Worm (Caenorhabditis elegans) whole organism, L2 larva: Measurements from ENCODE around the gene F20D6.11.

ENCODE experiments used
- C34F6.9 ChIP-seq: fragments of 150-350 bp; optimal IDR thresholded peaks from 2 replicates; lab custom pipeline; 2014; ENCODE audit warnings: missing biosample characterization, missing genetic modification characterization
- Y55F3AM.14 ChIP-seq: fragments of 200-800 bp; sonication (Bioruptor generic); optimal IDR thresholded peaks from 2 replicates; lab custom pipeline; 2018; ENCODE audit warnings: mild to moderate bottlenecking, missing genetic modification characterization, missing compliant biosample characterization
- ZK546.5 ChIP-seq: sonication (generic microtip); optimal IDR thresholded peaks from 2 replicates; lab custom pipeline; 2017; ENCODE audit warnings: missing biosample characterization, missing genetic modification characterization
- aly-2 ChIP-seq: fragments of 150-350 bp; optimal IDR thresholded peaks from 2 replicates; lab custom pipeline; 2014; ENCODE audit warnings: missing biosample characterization, missing genetic modification characterization
- ama-1 ChIP-seq: fragments of 150-350 bp; optimal IDR thresholded peaks from 2 replicates; lab custom pipeline; 2018; ENCODE audit warnings: inconsistent platforms
- crh-2 ChIP-seq: sonication (generic microtip); optimal IDR thresholded peaks from 2 replicates; lab custom pipeline; 2017; ENCODE audit warnings: missing biosample characterization, missing genetic modification characterization
- dmd-4 ChIP-seq: sonication (generic microtip); optimal IDR thresholded peaks from 2 replicates; lab custom pipeline; 2017; ENCODE audit warnings: missing biosample characterization, missing genetic modification characterization
- elt-1 ChIP-seq: fragments of 150-350 bp; optimal IDR thresholded peaks from 2 replicates; lab custom pipeline; 2014; ENCODE audit warnings: missing biosample characterization, missing genetic modification characterization
- fos-1 ChIP-seq: fragments of 150-350 bp; optimal IDR thresholded peaks from 2 replicates; lab custom pipeline; 2014; ENCODE audit warnings: missing biosample characterization, missing genetic modification characterization
- gmeb-1 ChIP-seq: fragments of 150-350 bp; optimal IDR thresholded peaks from 2 replicates; lab custom pipeline; 2014; ENCODE audit warnings: missing biosample characterization, missing genetic modification characterization
- lin-11 ChIP-seq: fragments of 150-350 bp; sonication (generic microtip); optimal IDR thresholded peaks from 2 replicates; lab custom pipeline; 2014; ENCODE audit warnings: missing biosample characterization, missing genetic modification characterization, inconsistent platforms, mixed read lengths
- lsy-2 ChIP-seq, 2 experiments: fragments of 150-350 bp in 1 of 2; sonication (generic microtip) in 1 of 2; optimal IDR thresholded peaks; 2 replicates each; lab custom pipeline; 2014 to 2017; ENCODE audit warnings: missing biosample characterization in 2 of 2, missing genetic modification characterization in 2 of 2
- mab-5 ChIP-seq: fragments of 150-350 bp; optimal IDR thresholded peaks from 2 replicates; lab custom pipeline; 2014; ENCODE audit warnings: missing biosample characterization, missing genetic modification characterization
- mbf-1 ChIP-seq: sonication (generic microtip); optimal IDR thresholded peaks from 2 replicates; lab custom pipeline; 2017; ENCODE audit warnings: missing biosample characterization, missing genetic modification characterization
- nhr-10 ChIP-seq: sonication (generic microtip); optimal IDR thresholded peaks from 2 replicates; lab custom pipeline; 2017; ENCODE audit warnings: missing biosample characterization, missing genetic modification characterization
- nhr-11 ChIP-seq: fragments of 150-350 bp; optimal IDR thresholded peaks from 2 replicates; lab custom pipeline; 2014; ENCODE audit warnings: missing biosample characterization, missing genetic modification characterization
- nhr-129 ChIP-seq: fragments of 150-350 bp; optimal IDR thresholded peaks from 2 replicates; lab custom pipeline; 2014; ENCODE audit warnings: missing biosample characterization, missing genetic modification characterization
- nhr-21 ChIP-seq: fragments of 150-350 bp; optimal IDR thresholded peaks from 2 replicates; lab custom pipeline; 2014; ENCODE audit warnings: missing biosample characterization, missing genetic modification characterization
- nhr-237 ChIP-seq: fragments of 150-350 bp; optimal IDR thresholded peaks from 2 replicates; lab custom pipeline; 2014; ENCODE audit warnings: missing biosample characterization, missing genetic modification characterization
- nhr-25 ChIP-seq: fragments of 150-350 bp; sonication (generic microtip); optimal IDR thresholded peaks from 3 replicates; lab custom pipeline; 2014; ENCODE audit warnings: missing biosample characterization, missing genetic modification characterization
- nhr-6 ChIP-seq: fragments of 150-350 bp; optimal IDR thresholded peaks from 2 replicates; lab custom pipeline; 2014; ENCODE audit warnings: missing biosample characterization, missing genetic modification characterization
- nhr-77 ChIP-seq: fragments of 150-350 bp; optimal IDR thresholded peaks from 2 replicates; lab custom pipeline; 2014; ENCODE audit warnings: missing biosample characterization, missing genetic modification characterization
- sem-4 ChIP-seq: fragments of 150-350 bp; optimal IDR thresholded peaks from 2 replicates; lab custom pipeline; 2014; ENCODE audit warnings: missing biosample characterization, missing genetic modification reagents, missing genetic modification characterization
- sma-9 ChIP-seq, 2 experiments: fragments of 150-350 bp in 1 of 2; sonication (generic microtip) in 1 of 2; optimal IDR thresholded peaks; 2 replicates each; lab custom pipeline; 2014 to 2016; ENCODE audit warnings: missing genetic modification characterization in 2 of 2, mild to moderate bottlenecking in 1 of 2, missing biosample characterization in 1 of 2, missing compliant biosample characterization in 1 of 2, missing genetic modification reagents in 1 of 2, moderate library complexity in 1 of 2
- snpc-4 ChIP-seq: fragments of 150-350 bp; optimal IDR thresholded peaks from 2 replicates; lab custom pipeline; 2014; ENCODE audit warnings: missing biosample characterization, missing genetic modification characterization
- unc-55 ChIP-seq: fragments of 150-350 bp; sonication (generic microtip); optimal IDR thresholded peaks from 3 replicates; lab custom pipeline; 2014; ENCODE audit warnings: missing biosample characterization, missing genetic modification reagents, missing genetic modification characterization
- zag-1 ChIP-seq: fragments of 150-350 bp; optimal IDR thresholded peaks from 2 replicates; lab custom pipeline; 2014; ENCODE audit warnings: missing biosample characterization, missing genetic modification characterization
- ztf-1 ChIP-seq: fragments of 200-800 bp; sonication (Bioruptor generic); conservative IDR thresholded peaks from 2 replicates; pipeline ENCODE4 v1.3.6; 2022; ENCODE audit warnings: missing genetic modification characterization, missing compliant biosample characterization
- ztf-11 ChIP-seq: sonication (generic microtip); optimal IDR thresholded peaks from 2 replicates; lab custom pipeline; 2017; ENCODE audit warnings: missing biosample characterization, missing genetic modification characterization
- ztf-4 ChIP-seq: fragments of 150-350 bp; optimal IDR thresholded peaks from 2 replicates; lab custom pipeline; 2014; ENCODE audit warnings: missing biosample characterization, missing genetic modification characterization

The F20D6.11 gene

DNA sequence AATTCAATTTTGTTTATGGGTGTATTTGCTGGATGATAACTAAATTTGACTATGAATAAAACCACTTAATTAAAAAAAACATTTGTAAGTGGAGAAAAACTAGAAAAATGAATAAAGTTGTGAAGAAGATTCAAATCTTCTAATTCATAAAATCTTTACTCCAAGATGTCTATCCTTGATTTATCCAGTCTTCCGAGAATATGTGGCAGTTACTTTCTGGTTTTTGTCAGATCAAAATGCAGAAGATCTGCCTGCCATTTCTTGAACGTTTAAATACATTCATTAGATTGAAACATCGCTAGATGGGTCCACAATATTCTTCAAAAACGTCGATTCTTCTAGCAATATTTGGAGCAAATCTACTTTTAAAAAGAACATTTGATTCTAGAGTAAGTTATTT lies 13.2 kb downstream of the F20D6.11 start, which contains the start of gene F20D6.2:
TSS of gene F20D6.2 (plus strand) at position 301 of the 400 bp plus-strand sequence.
- TF ChIP-seq aly-2 (tag; lab: Kevin White, UChicago) (no peak), nhr-21 (tag; lab: Kevin White, UChicago) (no peak), nhr-11 (no peak), nhr-25 (no peak), ama-1 (lab: Kevin White, UChicago) (no peak), snpc-4 (no peak), C34F6.9 (no peak), gmeb-1 (tag; lab: Kevin White, UChicago) (no peak), unc-55 (GFP tag; lab: Kevin White, UChicago) (no peak), ztf-11 (no peak), fos-1 (tag; lab: Kevin White, UChicago) (no peak)

DNA sequence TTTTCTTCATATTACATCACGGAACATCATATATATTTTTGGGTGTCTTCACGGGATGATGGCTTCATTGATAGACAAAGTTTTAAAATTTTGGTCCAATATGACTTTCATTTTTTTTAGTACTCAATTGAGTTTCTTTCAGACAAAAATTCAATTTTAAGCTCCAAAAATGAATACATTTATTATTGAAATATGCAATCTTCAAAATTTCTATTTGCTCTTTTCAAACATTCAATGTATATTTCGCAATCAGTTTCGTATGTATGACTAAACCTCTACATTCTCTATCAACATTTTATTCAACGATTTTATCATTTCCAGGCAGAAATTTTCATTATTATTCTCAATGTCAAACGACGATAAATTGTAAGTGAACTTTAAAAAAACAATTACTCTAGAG lies 15.5 kb downstream of the F20D6.11 start, which contains the start of gene srp-8:
TSS of gene srp-8 (plus strand) at position 301 of the 400 bp plus-strand sequence.
- TF ChIP-seq dmd-4 (tag; lab: Kevin White, UChicago) = no peak
- no peak for TF ChIP-seq elt-1
- TF ChIP-seq Y55F3AM.14 (GFP tag; lab: Kevin White, UChicago) = no peak
- no peak for TF ChIP-seq zag-1 (tag; lab: Kevin White, UChicago)
- TF ChIP-seq nhr-237 = no peak
- TF ChIP-seq nhr-6 (tag; lab: Kevin White, UChicago) = no peak

DNA sequence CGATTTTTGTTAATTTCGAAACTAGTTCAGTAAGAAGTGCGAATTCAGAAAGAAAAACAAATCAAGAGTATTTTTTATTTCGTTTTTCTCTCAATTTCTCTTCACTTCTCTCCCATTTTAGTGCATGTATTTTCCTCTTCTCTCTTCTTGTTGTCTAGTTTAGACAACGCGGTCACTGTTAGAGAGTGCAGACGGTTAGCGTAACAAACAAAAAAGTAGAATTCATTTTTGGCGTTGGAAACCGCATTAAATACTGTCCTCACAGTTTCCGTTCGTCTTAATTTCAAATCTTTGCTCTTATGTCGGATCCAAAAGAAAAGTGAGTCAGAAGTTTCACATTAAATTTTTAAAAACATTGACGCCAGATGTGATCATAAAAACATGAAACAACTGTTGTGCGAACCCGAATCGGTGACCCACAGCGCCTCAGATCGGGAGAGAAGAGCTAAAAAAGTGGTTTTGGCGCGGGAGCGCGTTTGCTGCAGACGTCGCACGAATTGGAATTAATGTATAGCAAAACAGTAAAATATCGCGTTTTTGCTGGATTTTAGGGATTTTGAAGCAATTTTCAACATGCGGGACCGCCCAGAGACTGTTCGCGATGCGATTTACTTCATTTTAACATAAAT lies 19.9 kb downstream of the F20D6.11 start, which contains the start of gene srp-7:
TSS of gene srp-7 (plus strand) at position 213 of the 629 bp plus-strand sequence.
- TF ChIP-seq nhr-129 (tag; lab: Kevin White, UChicago) (no peak), crh-2 (tag; lab: Kevin White, UChicago) (peak; percentile 50), unc-55 (GFP tag; lab: Kevin White, UChicago) (peak; percentile 19), fos-1 (tag; lab: Kevin White, UChicago) (peak; percentile 21), C34F6.9 (peak; percentile 51), ama-1 (lab: Kevin White, UChicago) (peak; percentile 29), nhr-10 (tag; lab: Kevin White, UChicago) (no peak)

DNA sequence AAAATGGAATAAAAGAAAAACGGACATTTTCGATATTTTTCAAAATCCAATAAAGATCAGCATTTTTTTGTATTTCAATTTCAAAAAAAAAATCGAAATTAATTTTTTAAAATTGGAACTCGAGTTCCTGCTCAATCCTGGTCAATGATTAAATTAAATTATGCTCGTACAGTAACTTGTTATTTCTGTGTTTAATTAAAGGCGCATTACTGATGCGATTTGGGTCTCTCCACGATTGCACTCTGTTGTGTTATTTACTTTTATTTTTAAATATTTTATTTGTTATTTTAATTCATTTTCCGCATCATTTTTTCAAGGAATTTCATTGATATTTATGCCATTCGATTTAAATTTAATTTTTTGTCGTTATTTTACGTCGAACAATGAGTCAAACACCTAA lies 20.6 kb downstream of the F20D6.11 start:
- TF ChIP-seq sma-9 (GFP tag; optimal IDR thresholded peaks at IDR 0.05; lab: Kevin White, UChicago) (no peak), sma-9 (tag; optimal IDR thresholded peaks at IDR 0.05; lab: Kevin White, UChicago) (no peak), nhr-129 (tag; lab: Kevin White, UChicago) (no peak), snpc-4 (no peak), fos-1 (tag; lab: Kevin White, UChicago) (no peak), lin-11 (no peak), ztf-4 (no peak), Y55F3AM.14 (GFP tag; lab: Kevin White, UChicago) (no peak), mab-5 (tag; lab: Kevin White, UChicago) (no peak), nhr-10 (tag; lab: Kevin White, UChicago) (no peak), sem-4 (tag; lab: Kevin White, UChicago) (no peak), nhr-77 (tag; lab: Kevin White, UChicago) (no peak), ZK546.5 (tag; lab: Kevin White, UChicago) (no peak)

DNA sequence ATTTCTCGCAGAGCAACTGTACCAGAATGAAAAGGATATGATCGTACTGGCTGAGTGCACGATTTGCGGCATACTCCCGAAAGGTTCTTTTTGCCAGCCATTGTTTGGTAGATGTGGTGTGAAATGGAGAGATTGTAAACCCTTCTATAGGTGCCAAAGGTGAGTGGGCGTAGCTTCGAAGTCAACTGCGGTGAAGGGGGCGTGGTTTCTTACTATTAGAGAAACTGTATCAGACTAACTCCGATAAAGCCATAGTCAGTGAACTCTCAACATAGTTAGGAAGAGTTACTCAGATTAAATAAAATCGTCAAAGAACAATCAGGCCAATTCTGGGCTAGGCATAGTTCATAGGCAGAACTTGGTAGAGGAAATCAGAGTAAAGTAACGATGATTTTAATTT lies 21.5 kb downstream of the F20D6.11 start, which contains the start of gene F20D6.9:
TSS of gene F20D6.9 (minus strand) at position 101 of the 400 bp plus-strand sequence.
- TF ChIP-seq lsy-2 (tag; optimal IDR thresholded peaks at IDR 0.05; lab: Kevin White, UChicago) (no peak), sma-9 (GFP tag; optimal IDR thresholded peaks at IDR 0.05; lab: Kevin White, UChicago) (no peak), sma-9 (tag; optimal IDR thresholded peaks at IDR 0.05; lab: Kevin White, UChicago) (no peak), snpc-4 (no peak), nhr-11 (no peak), ztf-1 (no peak), mbf-1 (no peak)

DNA sequence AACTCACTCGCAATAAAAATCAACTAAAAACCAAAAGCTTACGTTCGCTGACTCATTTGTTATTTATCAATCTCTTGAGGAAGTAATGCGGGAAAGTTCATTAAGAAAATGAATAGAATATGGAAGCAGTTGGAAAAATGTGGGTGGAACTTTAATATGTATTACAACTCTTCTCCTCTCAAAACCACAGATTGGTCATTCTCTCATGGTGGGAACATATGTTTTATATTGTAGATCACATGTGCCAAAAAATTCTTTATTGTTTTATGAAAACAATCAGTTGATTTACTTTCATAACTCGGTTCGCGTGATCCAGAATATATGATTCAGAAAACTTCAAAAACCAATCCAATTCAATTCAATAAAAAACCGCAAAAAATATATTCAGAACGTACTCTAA lies 27.2 kb downstream of the F20D6.11 start:
- TF ChIP-seq nhr-21 (tag; lab: Kevin White, UChicago) (no peak), unc-55 (GFP tag; lab: Kevin White, UChicago) (peak; percentile 42)
